Worm (Caenorhabditis elegans): ENCODE results near the gene tbx-38.
"Not testable (repeated sequence)": the region's sequence is repeated elsewhere in the genome, so short reads cannot be mapped to it uniquely, and the experiment has no call there.

tbx-38 gene

ce11 chrIII:11773581-11773980 is 12.3 kb downstream of the tbx-38 start, which contains the start of gene gbf-1:
gbf-1 (minus strand) TSS chrIII:11773681.
- not testable (repeated sequence) for TF ChIP-seq C06A6.2 (GFP tag; conservative IDR thresholded peaks at IDR 0.05); madf-10 (tag; optimal IDR thresholded peaks at IDR 0.05); hsf-1 (GFP tag; IDR thresholded peaks at IDR 0.05)

DNA sequence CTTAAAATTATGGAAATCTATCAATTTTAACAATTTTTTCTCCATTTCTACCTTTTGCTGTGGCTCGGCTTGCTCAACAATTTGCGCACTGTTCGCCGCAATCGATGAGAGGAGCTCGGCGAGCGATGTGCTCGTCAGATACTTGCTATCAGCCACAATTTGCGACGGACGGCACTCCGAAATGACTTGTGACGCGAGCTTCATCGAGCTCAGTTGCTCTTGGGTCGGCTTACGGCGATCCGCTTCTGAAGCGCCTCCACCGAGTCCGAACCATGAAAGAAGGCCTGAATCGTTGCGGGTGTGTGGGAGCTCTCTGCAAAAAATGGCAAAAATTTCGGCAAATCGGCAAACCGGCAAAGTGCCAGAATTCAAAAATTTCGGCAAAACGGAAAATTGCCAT is 25.2 kb downstream of the tbx-38 start:
- TF ChIP-seq zfh-2 (GFP tag; conservative IDR thresholded peaks at IDR 0.05) = peak; percentile 63
- TF ChIP-seq D2030.7 (GFP tag; IDR thresholded peaks at IDR 0.05) = no peak
- no peak for TF ChIP-seq sptf-2 (GFP tag; optimal IDR thresholded peaks at IDR 0.05)
- no peak for TF ChIP-seq chd-7 (tag; optimal IDR thresholded peaks at IDR 0.05)
- no peak for TF ChIP-seq F23B12.7 (tag; optimal IDR thresholded peaks at IDR 0.05; ENCODE audit: insufficient read depth)
- TF ChIP-seq snpc-1.3 (tag; optimal IDR thresholded peaks at IDR 0.05; ENCODE audit: insufficient read depth) = no peak
- no peak for TF ChIP-seq lag-1 (GFP tag; IDR thresholded peaks at IDR 0.05)
- no peak for TF ChIP-seq B0019.2 (GFP tag; conservative IDR thresholded peaks at IDR 0.05)
- TF ChIP-seq nhr-90 (tag; optimal IDR thresholded peaks at IDR 0.05) = no peak
- TF ChIP-seq efl-1 (GFP tag; optimal IDR thresholded peaks at IDR 0.05) = no peak
- no peak for TF ChIP-seq akir-1 (GFP tag; optimal IDR thresholded peaks at IDR 0.05)
- TF ChIP-seq Y67H2A.10 (GFP tag; conservative IDR thresholded peaks at IDR 0.05) = no peak
- TF ChIP-seq ztf-3 (GFP tag; optimal IDR thresholded peaks at IDR 0.05) = no peak
- TF ChIP-seq B0035.1 (tag; optimal IDR thresholded peaks at IDR 0.05) = no peak
- TF ChIP-seq cebp-2 (GFP tag; IDR thresholded peaks at IDR 0.05) = 0 out of 2 replicates have a peak, but pooled peaks have one; percentile 57

ce11 chrIII:11757892-11758291 is 28.0 kb downstream of the tbx-38 start:
- no peak for TF ChIP-seq nfya-2 (GFP tag; IDR thresholded peaks at IDR 0.05)
- no peak for TF ChIP-seq snpc-1.3 (tag; optimal IDR thresholded peaks at IDR 0.05; ENCODE audit: insufficient read depth)
- TF ChIP-seq zfh-2 (GFP tag; conservative IDR thresholded peaks at IDR 0.05) = peak; percentile 53

DNA sequence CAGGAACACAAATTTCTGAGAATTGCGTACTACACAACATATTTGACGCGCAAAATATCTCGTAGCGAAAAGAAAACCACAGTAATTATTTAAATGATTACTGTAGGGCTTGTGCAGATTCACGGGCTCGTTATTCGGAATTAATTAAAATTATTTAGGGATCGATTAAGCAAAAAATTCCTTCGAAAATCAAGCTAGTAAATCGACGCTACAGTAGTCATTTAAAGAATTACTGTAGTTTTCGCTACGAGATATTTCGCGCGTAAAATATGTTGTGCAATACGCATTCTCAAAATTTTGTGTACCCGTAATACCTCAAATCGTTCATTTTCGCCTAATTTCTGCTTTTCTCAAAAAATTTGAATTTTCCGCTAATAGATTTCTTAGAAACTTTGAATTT is 35.0 kb downstream of the tbx-38 start:
- TF ChIP-seq ztf-28 (GFP tag; IDR thresholded peaks at IDR 0.05) (no peak), attf-5 (GFP tag; optimal IDR thresholded peaks at IDR 0.05) (no peak), ztf-18 (tag; optimal IDR thresholded peaks at IDR 0.05) (no peak), zfh-2 (GFP tag; conservative IDR thresholded peaks at IDR 0.05) (no peak), madf-6 (GFP tag; IDR thresholded peaks at IDR 0.05) (peak; percentile 59), lsl-1 (GFP tag; optimal IDR thresholded peaks at IDR 0.05) (peak; percentile 50), D2030.7 (GFP tag; IDR thresholded peaks at IDR 0.05) (no peak), hrde-1 (tag; optimal IDR thresholded peaks at IDR 0.05; ENCODE audit: borderline replicate concordance) (no peak), ceh-91 (GFP tag; IDR thresholded peaks at IDR 0.05) (peak; percentile 56; the same call in 1 of the 2 replicates), F33H1.4 (GFP tag; IDR thresholded peaks at IDR 0.05) (0 out of 2 replicates have a peak, but pooled peaks have one; percentile 18), unc-62 (GFP tag; optimal IDR thresholded peaks at IDR 0.05) (no peak)

- TF ChIP-seq nfya-2 (GFP tag; IDR thresholded peaks at IDR 0.05) (no peak), mcd-1 (GFP tag; IDR thresholded peaks at IDR 0.05) (no peak), lin-54 (GFP tag; optimal IDR thresholded peaks at IDR 0.05) (no peak), sdz-38 (tag; optimal IDR thresholded peaks at IDR 0.05) (no peak), K11D2.4 (GFP tag; IDR thresholded peaks at IDR 0.05) (0 out of 2 replicates have a peak, but pooled peaks have one; percentile 21), egrh-3 (GFP tag; IDR thresholded peaks at IDR 0.05) (no peak)
Observed at ce11 chrIII:11750232-11750631, 35.6 kb downstream of the tbx-38 start.

All from whole organism, young adult.